Worm (Caenorhabditis elegans): ENCODE data around the gene sri-27.
"Not testable (repeated sequence)": the region's sequence is repeated elsewhere in the genome, so short reads cannot be mapped to it uniquely, and the experiment has no call there.

sri-27 gene

DNA sequence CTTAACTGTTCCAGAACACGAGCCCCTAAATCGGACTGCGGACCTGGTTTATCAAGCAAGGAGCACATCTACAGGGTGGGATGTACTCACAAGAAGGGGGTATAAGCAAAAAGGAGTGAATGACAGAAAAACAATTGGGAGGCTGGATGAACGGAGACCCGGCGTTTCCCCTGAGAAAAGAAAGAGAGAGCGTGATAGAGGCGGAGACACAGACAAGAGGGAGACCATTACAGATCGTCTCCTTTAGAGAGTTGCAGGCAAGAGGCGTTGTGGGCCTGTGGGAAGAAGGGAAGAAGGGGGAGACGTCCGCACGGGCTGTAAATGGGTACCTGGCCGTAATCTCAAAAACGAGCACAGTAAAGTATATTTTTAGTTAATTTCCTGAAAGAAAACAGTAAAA lies 31.6 kb upstream of the sri-27 start, which contains the start of gene Y46H3C.7:
TSS of gene Y46H3C.7 (minus strand) at position 147 of the 400 bp plus-strand sequence.
- TF ChIP-seq drap-1 (GFP tag; optimal IDR thresholded peaks at IDR 0.05); flh-1 (GFP tag; optimal IDR thresholded peaks at IDR 0.05); ztf-11 (tag; optimal IDR thresholded peaks at IDR 0.05): not testable (repeated sequence)

DNA sequence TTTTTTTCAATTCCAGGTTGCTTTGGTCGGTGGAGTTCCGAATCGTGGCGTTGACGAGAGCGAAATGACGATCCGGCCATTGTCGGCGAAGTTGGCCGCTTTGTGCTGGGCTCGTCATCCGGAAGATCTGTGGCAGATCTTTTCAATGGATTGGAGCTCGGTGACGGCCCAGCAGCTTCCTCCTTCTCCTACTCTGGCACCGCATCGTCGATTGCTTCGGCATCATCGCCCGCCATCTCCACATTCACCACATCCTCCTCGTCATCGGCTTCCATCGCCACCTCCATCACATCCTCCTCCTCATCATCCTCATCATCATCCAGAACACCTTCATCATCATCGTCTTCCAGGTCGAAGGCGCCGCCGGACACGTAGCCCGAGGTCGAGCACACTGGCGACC lies 27.1 kb upstream of the sri-27 start:
- TF ChIP-seq mab-5 (tag; optimal IDR thresholded peaks at IDR 0.05) (no peak), blmp-1 (tag; optimal IDR thresholded peaks at IDR 0.05) (no peak), ces-1 (GFP tag; optimal IDR thresholded peaks at IDR 0.05) (no peak), elt-3 (tag; optimal IDR thresholded peaks at IDR 0.05) (no peak), M03D4.4 (tag; optimal IDR thresholded peaks at IDR 0.05) (no peak), drap-1 (GFP tag; optimal IDR thresholded peaks at IDR 0.05) (no peak), mls-2 (tag; optimal IDR thresholded peaks at IDR 0.05) (no peak), lin-13 (tag; optimal IDR thresholded peaks at IDR 0.05) (no peak), ceh-83 (GFP tag; optimal IDR thresholded peaks at IDR 0.05) (no peak), tbx-8 (GFP tag; optimal IDR thresholded peaks at IDR 0.05) (no peak), unc-62 (GFP tag; optimal IDR thresholded peaks at IDR 0.05) (no peak), pha-4 (tag; optimal IDR thresholded peaks at IDR 0.05) (no peak), hlh-1 (tag; optimal IDR thresholded peaks at IDR 0.05) (no peak), sem-2 (GFP tag; optimal IDR thresholded peaks at IDR 0.05) (no peak), elt-1 (tag; optimal IDR thresholded peaks at IDR 0.05; ENCODE audit: borderline replicate concordance, insufficient read depth) (no peak), lin-32 (GFP tag; optimal IDR thresholded peaks at IDR 0.05) (no peak), lsy-2 (tag; optimal IDR thresholded peaks at IDR 0.05) (no peak), unc-39 (tag; optimal IDR thresholded peaks at IDR 0.05) (no peak), bed-3 (GFP tag; optimal IDR thresholded peaks at IDR 0.05) (no peak), snpc-4 (tag; optimal IDR thresholded peaks at IDR 0.05) (no peak)

DNA sequence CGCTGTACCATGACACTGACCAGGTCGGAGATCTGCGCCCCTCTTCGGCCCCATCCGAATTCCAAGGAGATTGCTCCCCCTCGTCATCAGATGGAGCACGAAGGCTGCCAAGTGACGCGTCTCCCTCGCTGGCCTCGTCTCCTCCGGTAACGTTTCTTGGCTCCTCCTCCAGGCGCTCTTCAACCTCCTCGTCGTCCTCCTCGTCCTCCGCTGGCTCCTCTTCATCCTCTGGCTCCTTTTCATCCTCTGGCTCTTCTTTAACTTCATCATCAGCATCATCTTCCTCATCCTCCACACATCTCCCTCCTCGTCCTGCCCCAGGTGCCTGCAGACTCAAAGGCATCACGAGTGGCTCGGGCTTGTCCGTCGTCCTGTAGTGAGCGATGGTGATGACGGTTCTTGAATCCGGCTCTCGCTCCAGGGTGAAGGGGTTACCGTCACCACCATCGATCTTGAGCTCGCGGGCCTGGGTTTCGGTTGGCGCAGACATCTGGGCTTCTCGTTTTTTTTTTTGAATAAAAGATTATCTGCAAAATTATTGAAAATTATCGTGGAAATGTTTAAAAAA lies 26.1 kb upstream of the sri-27 start:
- no peak for TF ChIP-seq ceh-43 (GFP tag; optimal IDR thresholded peaks at IDR 0.05)
- no peak for TF ChIP-seq lin-13 (tag; optimal IDR thresholded peaks at IDR 0.05)
- TF ChIP-seq elt-1 (tag; optimal IDR thresholded peaks at IDR 0.05; ENCODE audit: borderline replicate concordance, insufficient read depth) = no peak
- TF ChIP-seq nhr-237 (tag; optimal IDR thresholded peaks at IDR 0.05) = no peak
- TF ChIP-seq tbx-8 (GFP tag; optimal IDR thresholded peaks at IDR 0.05) = no peak
- no peak for TF ChIP-seq ham-2 (GFP tag; optimal IDR thresholded peaks at IDR 0.05)
- TF ChIP-seq lsy-2 (tag; optimal IDR thresholded peaks at IDR 0.05) = no peak
- no peak for TF ChIP-seq sptf-1 (tag; optimal IDR thresholded peaks at IDR 0.05)
- TF ChIP-seq hlh-1 (tag; optimal IDR thresholded peaks at IDR 0.05) = no peak
- TF ChIP-seq nhr-28 (tag; optimal IDR thresholded peaks at IDR 0.05) = no peak
- no peak for TF ChIP-seq nhr-76 (tag; optimal IDR thresholded peaks at IDR 0.05)
- TF ChIP-seq flh-1 (GFP tag; optimal IDR thresholded peaks at IDR 0.05) = no peak
- no peak for TF ChIP-seq unc-62 (GFP tag; optimal IDR thresholded peaks at IDR 0.05)
- TF ChIP-seq mls-2 (tag; optimal IDR thresholded peaks at IDR 0.05) = no peak
- TF ChIP-seq lin-32 (GFP tag; optimal IDR thresholded peaks at IDR 0.05) = no peak
- no peak for TF ChIP-seq ces-1 (GFP tag; optimal IDR thresholded peaks at IDR 0.05)

DNA sequence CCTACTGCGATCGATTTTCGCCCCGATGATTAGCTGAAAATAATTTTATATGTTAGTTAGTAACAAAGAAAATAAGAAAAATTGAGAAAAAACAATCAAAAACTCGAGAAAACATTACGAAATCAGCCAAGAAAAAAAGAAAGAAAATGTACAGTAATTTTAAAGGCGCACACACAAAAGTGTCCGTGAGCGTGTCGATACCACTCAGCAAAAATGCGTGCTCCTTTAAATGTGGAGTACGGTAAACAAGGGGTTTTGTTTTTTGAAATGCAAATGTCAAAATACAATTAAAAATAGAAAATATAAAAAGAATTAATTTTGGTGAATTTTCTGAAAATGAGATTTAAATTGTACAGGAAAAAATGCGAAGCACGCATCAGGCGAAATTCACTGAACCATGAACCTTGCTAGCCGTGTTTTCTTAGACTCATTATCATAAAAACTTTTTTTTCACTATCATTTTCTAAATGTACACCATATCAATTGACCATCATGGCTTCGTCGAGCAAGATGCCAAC lies 23.8 kb upstream of the sri-27 start, which contains the start of gene srw-90:
TSS of gene srw-90 (plus strand) at position 468 of the 518 bp plus-strand sequence.
- TF ChIP-seq sptf-1 (tag; optimal IDR thresholded peaks at IDR 0.05) (no peak), mab-5 (tag; optimal IDR thresholded peaks at IDR 0.05) (no peak), nhr-12 (tag; optimal IDR thresholded peaks at IDR 0.05) (no peak), unc-120 (tag; optimal IDR thresholded peaks at IDR 0.05; ENCODE audit: poor library complexity, severe bottlenecking) (no peak), nhr-28 (tag; optimal IDR thresholded peaks at IDR 0.05) (no peak), lin-13 (tag; optimal IDR thresholded peaks at IDR 0.05) (no peak), ztf-11 (tag; optimal IDR thresholded peaks at IDR 0.05) (no peak), mep-1 (tag; optimal IDR thresholded peaks at IDR 0.05) (no peak), lin-32 (GFP tag; optimal IDR thresholded peaks at IDR 0.05) (no peak), sem-2 (GFP tag; optimal IDR thresholded peaks at IDR 0.05) (no peak), elt-1 (tag; optimal IDR thresholded peaks at IDR 0.05; ENCODE audit: borderline replicate concordance, insufficient read depth) (no peak), unc-62 (GFP tag; optimal IDR thresholded peaks at IDR 0.05) (no peak), M03D4.4 (tag; optimal IDR thresholded peaks at IDR 0.05) (no peak), flh-1 (GFP tag; optimal IDR thresholded peaks at IDR 0.05) (no peak), elt-3 (tag; optimal IDR thresholded peaks at IDR 0.05) (no peak), pha-4 (tag; optimal IDR thresholded peaks at IDR 0.05) (no peak), zip-8 (tag; optimal IDR thresholded peaks at IDR 0.05) (no peak)
